Worm (Caenorhabditis elegans): ENCODE results near the gene F17C11.4.

The F17C11.4 gene

DNA sequence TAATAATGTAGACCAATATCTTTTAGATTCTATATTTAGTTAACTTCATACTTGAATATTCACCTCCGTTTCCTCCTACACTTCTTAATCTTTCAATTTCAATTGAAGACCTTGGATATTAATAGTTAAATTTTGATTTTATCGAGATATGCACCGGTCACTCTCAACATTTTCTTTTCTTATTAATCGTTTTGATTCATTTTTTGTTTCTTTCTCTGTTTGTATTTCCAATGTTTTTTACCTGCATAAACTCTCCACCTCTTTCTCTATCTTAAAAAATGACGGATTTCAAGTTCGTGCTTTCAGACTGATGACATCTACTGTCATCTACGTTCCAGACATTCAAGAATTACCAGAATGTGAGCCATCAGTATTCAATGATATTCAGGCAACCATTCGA, 40.1 kb downstream of the F17C11.4 start, which contains the start of gene frpr-9:
Gene frpr-9, plus strand, starts transcription at position 301 of the 400 bp plus-strand sequence.
- no peak for TF ChIP-seq tag-97 (GFP tag; IDR thresholded peaks at IDR 0.05)
- no peak for TF ChIP-seq lin-29 (GFP tag; IDR thresholded peaks at IDR 0.05)
- no peak for TF ChIP-seq nhr-102 (tag; optimal IDR thresholded peaks at IDR 0.05)
- no peak for TF ChIP-seq ZK546.5 (tag; optimal IDR thresholded peaks at IDR 0.05)
- TF ChIP-seq F44E2.7 (GFP tag; IDR thresholded peaks at IDR 0.05): no peak
- TF ChIP-seq ces-1 (GFP tag; optimal IDR thresholded peaks at IDR 0.05): no peak
- no peak for TF ChIP-seq snpc-4 (tag; optimal IDR thresholded peaks at IDR 0.05)

- TF ChIP-seq dmd-6 (GFP tag; IDR thresholded peaks at IDR 0.05) (no peak), lim-7 (GFP tag; IDR thresholded peaks at IDR 0.05) (no peak), Y5F2A.4 (GFP tag; optimal IDR thresholded peaks at IDR 0.05) (no peak), zip-11 (GFP tag; IDR thresholded peaks at IDR 0.05) (no peak), vab-7 (GFP tag; IDR thresholded peaks at IDR 0.05) (no peak), mdl-1 (tag; optimal IDR thresholded peaks at IDR 0.05) (no peak), lin-29 (GFP tag; IDR thresholded peaks at IDR 0.05) (no peak), saeg-2 (GFP tag; IDR thresholded peaks at IDR 0.05) (no peak), lin-39 (tag; optimal IDR thresholded peaks at IDR 0.05) (no peak), mes-2 (tag; optimal IDR thresholded peaks at IDR 0.05; ENCODE audit: poor library complexity, severe bottlenecking) (no peak)
These were observed 47.1 kb downstream of the F17C11.4 start, which contains the start of gene F53B7.7 for ce11 chrV:10998797-10999196. TSS of gene F53B7.7 (plus strand) at chrV:10999097.

DNA sequence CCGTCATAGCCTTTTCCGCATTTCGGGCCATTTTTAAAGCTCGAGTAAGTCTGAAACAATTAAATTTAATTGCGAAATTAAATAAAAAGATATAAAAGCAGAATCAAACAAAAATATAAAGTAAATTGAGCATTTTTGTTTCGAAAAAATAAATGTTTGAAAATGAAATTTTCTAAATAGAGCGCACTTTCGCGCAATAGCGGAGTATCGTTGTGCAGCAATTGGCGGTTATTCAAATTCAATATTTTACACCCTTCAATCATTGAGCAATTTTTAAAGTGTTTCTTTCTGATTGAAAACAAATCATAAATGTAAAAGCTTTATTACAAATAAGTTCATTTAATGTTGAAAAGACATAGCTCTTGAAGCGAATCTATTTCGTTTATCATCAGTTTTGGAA, 49.0 kb downstream of the F17C11.4 start, which contains the start of gene isy-1:
Gene isy-1, minus strand, starts transcription at position 50 of the 400 bp plus-strand sequence.
- no peak for TF ChIP-seq zip-11 (GFP tag; IDR thresholded peaks at IDR 0.05)
- no peak for TF ChIP-seq ZK546.5 (tag; optimal IDR thresholded peaks at IDR 0.05)
- TF ChIP-seq sdz-12 (GFP tag; optimal IDR thresholded peaks at IDR 0.05): no peak
- TF ChIP-seq gei-8 (GFP tag; optimal IDR thresholded peaks at IDR 0.05): no peak
- no peak for TF ChIP-seq php-3 (GFP tag; IDR thresholded peaks at IDR 0.05)
- no peak for TF ChIP-seq skn-1 (tag; optimal IDR thresholded peaks at IDR 0.05)
- peak; percentile 16 for TF ChIP-seq rbr-2 (tag; optimal IDR thresholded peaks at IDR 0.05)
- TF ChIP-seq lin-15B (tag; optimal IDR thresholded peaks at IDR 0.05): peak; percentile 34
- TF ChIP-seq pqm-1 (tag; optimal IDR thresholded peaks at IDR 0.05): no peak
- no peak for TF ChIP-seq lim-7 (GFP tag; IDR thresholded peaks at IDR 0.05)
- TF ChIP-seq daf-16 (GFP tag; optimal IDR thresholded peaks at IDR 0.05): no peak
- peak; percentile 19 for TF ChIP-seq daf-16 (tag; optimal IDR thresholded peaks at IDR 0.05)
- TF ChIP-seq F10B5.3 (tag; optimal IDR thresholded peaks at IDR 0.05): no peak
- no peak for TF ChIP-seq daf-12 (tag; optimal IDR thresholded peaks at IDR 0.05)
- TF ChIP-seq arid-1 (GFP tag; conservative IDR thresholded peaks at IDR 0.05): no peak
- TF ChIP-seq Y48G9A.11 (GFP tag; IDR thresholded peaks at IDR 0.05): peak; percentile 86
- 0 out of 2 replicates have a peak, but pooled peaks have one; percentile 18 for TF ChIP-seq hmg-1.1 (GFP tag; IDR thresholded peaks at IDR 0.05)
- TF ChIP-seq Y105C5A.15 (GFP tag; IDR thresholded peaks at IDR 0.05): no peak
- TF ChIP-seq lin-29 (GFP tag; IDR thresholded peaks at IDR 0.05): no peak
- peak; percentile 89 for TF ChIP-seq lin-38 (GFP tag; IDR thresholded peaks at IDR 0.05)
- no peak for TF ChIP-seq lin-1 (GFP tag; IDR thresholded peaks at IDR 0.05)
- TF ChIP-seq zfp-3 (GFP tag; conservative IDR thresholded peaks at IDR 0.05): no peak
- no peak for TF ChIP-seq zip-2 (tag; optimal IDR thresholded peaks at IDR 0.05)
- no peak for TF ChIP-seq nhr-42 (GFP tag; IDR thresholded peaks at IDR 0.05)
- no peak for TF ChIP-seq R02D3.7 (tag; optimal IDR thresholded peaks at IDR 0.05)
- TF ChIP-seq nhr-41 (GFP tag; IDR thresholded peaks at IDR 0.05): no peak
- TF ChIP-seq set-16 (GFP tag; IDR thresholded peaks at IDR 0.05): no peak
- no peak for TF ChIP-seq duxl-1 (tag; optimal IDR thresholded peaks at IDR 0.05; ENCODE audit: poor library complexity)
- peak; percentile 54 for TF ChIP-seq hlh-30 (tag; optimal IDR thresholded peaks at IDR 0.05; ENCODE audit: insufficient read depth)
- no peak for TF ChIP-seq mes-2 (tag; optimal IDR thresholded peaks at IDR 0.05; ENCODE audit: poor library complexity, severe bottlenecking)
- no peak for TF ChIP-seq ctbp-1 (GFP tag; IDR thresholded peaks at IDR 0.05)
- no peak for TF ChIP-seq nhr-111 (GFP tag; optimal IDR thresholded peaks at IDR 0.05)
- peak; percentile 60 for TF ChIP-seq nhr-77 (tag; optimal IDR thresholded peaks at IDR 0.05)
- TF ChIP-seq lsy-2 (tag; optimal IDR thresholded peaks at IDR 0.05): peak in 1 of 2 experiments; percentile 86
- peak; percentile 32 for TF ChIP-seq ces-1 (GFP tag; optimal IDR thresholded peaks at IDR 0.05)
- no peak for TF ChIP-seq T26A8.4 (GFP tag; IDR thresholded peaks at IDR 0.05)
- no peak for TF ChIP-seq egl-43 (GFP tag; IDR thresholded peaks at IDR 0.05)
- peak; percentile 53 for TF ChIP-seq nhr-28 (tag; optimal IDR thresholded peaks at IDR 0.05)

Measured in whole organism, L4 larva.